Worm (Caenorhabditis elegans): ENCODE results near the gene lin-8.
A peak's percentile ranks its signal among the peaks of the same experiment; 100 is the strongest.

The lin-8 gene

ce11 chrII:3067447-3067846 is 10.8 kb downstream of the lin-8 start:
- no peak for TF ChIP-seq F13H6.1 (tag; optimal IDR thresholded peaks at IDR 0.05)
- TF ChIP-seq nhr-129 (tag; optimal IDR thresholded peaks at IDR 0.05) = no peak
- no peak for TF ChIP-seq blmp-1 (tag; optimal IDR thresholded peaks at IDR 0.05; ENCODE audit: insufficient read depth)
- TF ChIP-seq aly-2 (tag; optimal IDR thresholded peaks at IDR 0.05) = no peak
- TF ChIP-seq ztf-1 (GFP tag; conservative IDR thresholded peaks at IDR 0.05) = no peak

DNA sequence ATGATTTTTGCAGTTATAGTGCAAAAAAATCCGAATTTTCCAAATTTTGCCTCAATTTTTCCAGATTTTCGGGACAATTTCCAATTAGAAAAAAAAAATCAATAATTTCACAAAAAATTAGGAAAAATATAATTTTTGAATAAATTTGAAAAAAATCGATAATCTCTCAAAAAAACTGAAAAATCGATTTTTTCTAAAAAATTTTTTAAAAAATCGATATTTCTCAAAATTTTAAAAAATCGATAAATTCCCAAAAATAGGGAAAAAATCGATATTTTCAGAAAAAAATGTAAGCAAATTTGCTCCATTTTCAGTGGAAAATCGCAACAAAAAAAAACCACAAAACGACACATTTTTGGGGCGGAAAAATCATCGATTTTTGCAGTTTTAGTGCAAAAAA is 11.3 kb downstream of the lin-8 start:
- TF ChIP-seq egl-27 (tag; optimal IDR thresholded peaks at IDR 0.05) (no peak), sma-9 (GFP tag; optimal IDR thresholded peaks at IDR 0.05) (no peak), sma-9 (tag; optimal IDR thresholded peaks at IDR 0.05) (no peak), zag-1 (tag; optimal IDR thresholded peaks at IDR 0.05) (no peak), nhr-10 (tag; optimal IDR thresholded peaks at IDR 0.05) (no peak), unc-39 (tag; optimal IDR thresholded peaks at IDR 0.05) (no peak)

ce11 chrII:3068646-3069045 is 12.0 kb downstream of the lin-8 start:
- TF ChIP-seq ceh-82 (tag; optimal IDR thresholded peaks at IDR 0.05) = no peak
- TF ChIP-seq skn-1 (tag; optimal IDR thresholded peaks at IDR 0.05) = no peak
- TF ChIP-seq ama-1 (optimal IDR thresholded peaks at IDR 0.05) = no peak
- TF ChIP-seq unc-55 (GFP tag; optimal IDR thresholded peaks at IDR 0.05) = no peak
- no peak for TF ChIP-seq elt-1 (tag; optimal IDR thresholded peaks at IDR 0.05)
- no peak for TF ChIP-seq zag-1 (tag; optimal IDR thresholded peaks at IDR 0.05)
- TF ChIP-seq aly-2 (tag; optimal IDR thresholded peaks at IDR 0.05) = no peak
- TF ChIP-seq F13H6.1 (tag; optimal IDR thresholded peaks at IDR 0.05) = no peak
- no peak for TF ChIP-seq C34F6.9 (tag; optimal IDR thresholded peaks at IDR 0.05)
- no peak for TF ChIP-seq dmd-4 (tag; optimal IDR thresholded peaks at IDR 0.05)
- no peak for TF ChIP-seq lsy-2 (tag; optimal IDR thresholded peaks at IDR 0.05)
- TF ChIP-seq nhr-11 (tag; optimal IDR thresholded peaks at IDR 0.05) = no peak
- no peak for TF ChIP-seq fos-1 (tag; optimal IDR thresholded peaks at IDR 0.05)
- no peak for TF ChIP-seq nhr-10 (tag; optimal IDR thresholded peaks at IDR 0.05)
- TF ChIP-seq blmp-1 (tag; optimal IDR thresholded peaks at IDR 0.05; ENCODE audit: insufficient read depth) = no peak
- no peak for TF ChIP-seq unc-62 (GFP tag; optimal IDR thresholded peaks at IDR 0.05)
- TF ChIP-seq gmeb-1 (tag; optimal IDR thresholded peaks at IDR 0.05) = no peak
- no peak for TF ChIP-seq unc-39 (tag; optimal IDR thresholded peaks at IDR 0.05)
- TF ChIP-seq ztf-11 (tag; optimal IDR thresholded peaks at IDR 0.05) = no peak
- TF ChIP-seq nhr-237 (tag; optimal IDR thresholded peaks at IDR 0.05) = no peak

- TF ChIP-seq nhr-77 (tag; optimal IDR thresholded peaks at IDR 0.05) (no peak), unc-55 (GFP tag; optimal IDR thresholded peaks at IDR 0.05) (no peak), mbf-1 (tag; optimal IDR thresholded peaks at IDR 0.05) (no peak), Y55F3AM.14 (GFP tag; optimal IDR thresholded peaks at IDR 0.05) (no peak), ztf-11 (tag; optimal IDR thresholded peaks at IDR 0.05) (no peak)
These were observed 13.6 kb downstream of the lin-8 start for ce11 chrII:3070182-3070581.

ce11 chrII:3071012-3071749 is 14.6 kb downstream of the lin-8 start, which contains the start of gene Y25C1A.7:
Y25C1A.7 (minus strand) TSS chrII:3071062.
- peak; percentile 60 for TF ChIP-seq crh-2 (tag; optimal IDR thresholded peaks at IDR 0.05)
- no peak for TF ChIP-seq lin-39 (tag; optimal IDR thresholded peaks at IDR 0.05)
- TF ChIP-seq elt-1 (tag; optimal IDR thresholded peaks at IDR 0.05) = no peak
- TF ChIP-seq ama-1 (optimal IDR thresholded peaks at IDR 0.05) = no peak

DNA sequence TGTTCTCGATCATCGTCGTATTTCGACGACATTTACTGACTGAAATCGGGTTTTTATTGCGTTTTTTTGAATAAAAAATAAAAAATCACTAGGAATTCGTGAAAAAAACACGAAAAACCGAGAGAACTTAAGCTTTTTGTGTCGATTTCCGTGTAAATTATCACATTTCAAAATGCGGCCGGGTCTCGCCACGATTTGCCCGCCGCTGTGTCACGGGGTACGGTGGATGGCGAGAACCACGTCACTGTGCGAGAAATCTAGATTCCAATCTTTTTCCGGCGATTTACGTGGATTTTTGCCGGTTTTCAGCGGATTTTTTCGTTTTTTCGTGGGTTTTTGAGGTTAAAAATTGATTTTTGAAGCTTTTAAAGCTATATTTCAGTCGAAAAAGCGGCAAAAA is 20.3 kb downstream of the lin-8 start, which contains the start of gene Y25C1A.8:
Gene Y25C1A.8 (minus strand): TSS at position 45 of the 400 bp plus-strand sequence.
- TF ChIP-seq R02D3.7 (tag; optimal IDR thresholded peaks at IDR 0.05) (peak; percentile 59), nhr-11 (tag; optimal IDR thresholded peaks at IDR 0.05) (no peak), nhr-23 (tag; optimal IDR thresholded peaks at IDR 0.05) (no peak), unc-62 (GFP tag; optimal IDR thresholded peaks at IDR 0.05) (peak; percentile 41), nhr-21 (tag; optimal IDR thresholded peaks at IDR 0.05) (peak; percentile 83), F13H6.1 (tag; optimal IDR thresholded peaks at IDR 0.05) (peak; percentile 90), sma-3 (GFP tag; optimal IDR thresholded peaks at IDR 0.05) (peak; percentile 90), mbf-1 (tag; optimal IDR thresholded peaks at IDR 0.05) (no peak), sem-4 (tag; optimal IDR thresholded peaks at IDR 0.05) (peak; percentile 82), blmp-1 (tag; optimal IDR thresholded peaks at IDR 0.05; ENCODE audit: insufficient read depth) (no peak), unc-55 (GFP tag; optimal IDR thresholded peaks at IDR 0.05) (peak; percentile 97), zag-1 (tag; optimal IDR thresholded peaks at IDR 0.05) (peak; percentile 41), lsy-2 (tag; optimal IDR thresholded peaks at IDR 0.05) (peak; percentile 100), elt-1 (tag; optimal IDR thresholded peaks at IDR 0.05) (no peak), alr-1 (tag; optimal IDR thresholded peaks at IDR 0.05) (no peak), sma-9 (GFP tag; optimal IDR thresholded peaks at IDR 0.05) (no peak), sma-9 (tag; optimal IDR thresholded peaks at IDR 0.05) (no peak), unc-39 (tag; optimal IDR thresholded peaks at IDR 0.05) (no peak), dmd-4 (tag; optimal IDR thresholded peaks at IDR 0.05) (peak; percentile 49), nhr-10 (tag; optimal IDR thresholded peaks at IDR 0.05) (peak; percentile 48), ztf-4 (tag; optimal IDR thresholded peaks at IDR 0.05) (peak; percentile 73), nhr-25 (tag; optimal IDR thresholded peaks at IDR 0.05) (peak; percentile 90), lin-39 (tag; optimal IDR thresholded peaks at IDR 0.05) (no peak), ama-1 (optimal IDR thresholded peaks at IDR 0.05) (peak; percentile 59), snpc-4 (tag; optimal IDR thresholded peaks at IDR 0.05) (peak; percentile 58), gmeb-1 (tag; optimal IDR thresholded peaks at IDR 0.05) (peak; percentile 90), mab-5 (tag; optimal IDR thresholded peaks at IDR 0.05) (peak; percentile 93)
